Fruit fly (Drosophila melanogaster) whole organism, embryonic: ENCODE results near the gene AP-2mu.

Source experiments
- Aef1 ChIP-seq: fragments of 200-800 bp; sonication (Bioruptor generic); IDR thresholded peaks from 3 replicates; pipeline ENCODE4 v1.3.6; 2022; ENCODE audit warnings: missing biosample characterization, missing genetic modification characterization
- B-H1 ChIP-seq: fragments of 200-800 bp; sonication (Bioruptor generic); IDR thresholded peaks from 3 replicates; pipeline ENCODE4 v1.3.6; 2022; ENCODE audit warnings: missing biosample characterization, missing genetic modification characterization
- CG10147 ChIP-seq: fragments of 200-800 bp; sonication (Bioruptor generic); optimal IDR thresholded peaks from 2 replicates; lab custom pipeline; 2019; ENCODE audit warnings: missing biosample characterization, mild to moderate bottlenecking, missing genetic modification characterization, moderate library complexity
- CG10267 ChIP-seq: fragments of 200-800 bp; sonication (Bioruptor generic); optimal IDR thresholded peaks from 2 replicates; lab custom pipeline; 2018; ENCODE audit warnings: missing biosample characterization, mild to moderate bottlenecking, missing genetic modification characterization, moderate library complexity
- CG10462 ChIP-seq: fragments of 200-800 bp; sonication (Bioruptor generic); optimal IDR thresholded peaks from 2 replicates; lab custom pipeline; 2016; ENCODE audit warnings: missing biosample characterization, missing genetic modification characterization
- CG10654 ChIP-seq: fragments of 200-800 bp; sonication (Bioruptor generic); optimal IDR thresholded peaks from 2 replicates; lab custom pipeline; 2016; ENCODE audit warnings: missing biosample characterization, missing genetic modification characterization
- CG10979 ChIP-seq: fragments of 200-800 bp; sonication (Bioruptor generic); optimal IDR thresholded peaks from 2 replicates; lab custom pipeline; 2018; ENCODE audit warnings: missing biosample characterization, mild to moderate bottlenecking, missing genetic modification characterization, moderate library complexity
- CG12769 ChIP-seq: fragments of 200-800 bp; sonication (Bioruptor generic); optimal IDR thresholded peaks from 2 replicates; lab custom pipeline; 2019; ENCODE audit warnings: missing biosample characterization, mild to moderate bottlenecking, missing genetic modification characterization, moderate library complexity
- CG14050 ChIP-seq: fragments of 200-800 bp; sonication (Bioruptor generic); IDR thresholded peaks from 3 replicates; pipeline ENCODE4 v1.3.6; 2022; ENCODE audit warnings: missing biosample characterization, missing genetic modification characterization
- CG17328 ChIP-seq: fragments of 200-800 bp; sonication (Bioruptor generic); IDR thresholded peaks from 2 replicates; pipeline ENCODE4 v1.3.6; 2022; ENCODE audit warnings: missing biosample characterization, missing genetic modification characterization
- CG17361 ChIP-seq: fragments of 200-800 bp; sonication (Bioruptor generic); IDR thresholded peaks from 3 replicates; pipeline ENCODE4 v1.3.6; 2022; ENCODE audit warnings: missing biosample characterization, missing genetic modification characterization
- CG2889 ChIP-seq: fragments of 200-800 bp; sonication (Bioruptor generic); IDR thresholded peaks from 3 replicates; pipeline ENCODE4 v1.3.6; 2022; ENCODE audit warnings: missing biosample characterization, missing genetic modification characterization
- CG32532 ChIP-seq: fragments of 200-800 bp; sonication (Bioruptor generic); IDR thresholded peaks from 2 replicates; pipeline ENCODE4 v1.3.6; 2022; ENCODE audit warnings: missing biosample characterization, missing genetic modification characterization
- CG6683 ChIP-seq: fragments of 200-800 bp; sonication (Bioruptor generic); optimal IDR thresholded peaks from 2 replicates; lab custom pipeline; 2017; ENCODE audit warnings: missing biosample characterization, mild to moderate bottlenecking, missing genetic modification characterization, missing genetic modification reagents
- CG6813 ChIP-seq: fragments of 200-800 bp; sonication (Bioruptor generic); optimal IDR thresholded peaks from 2 replicates; lab custom pipeline; 2017; ENCODE audit warnings: missing biosample characterization, missing genetic modification characterization, mild to moderate bottlenecking, moderate library complexity, missing genetic modification reagents
- CG7839 ChIP-seq: fragments of 200-800 bp; sonication (Bioruptor generic); optimal IDR thresholded peaks from 3 replicates; lab custom pipeline; 2018; ENCODE audit warnings: missing biosample characterization, mild to moderate bottlenecking, missing genetic modification characterization, moderate library complexity
- CG7928 ChIP-seq: fragments of 200-800 bp; sonication (Bioruptor generic); optimal IDR thresholded peaks from 2 replicates; lab custom pipeline; 2017; ENCODE audit warnings: missing biosample characterization, mild to moderate bottlenecking, missing genetic modification characterization
- CG8281 ChIP-seq: fragments of 200-800 bp; sonication (Bioruptor generic); optimal IDR thresholded peaks from 2 replicates; lab custom pipeline; 2018; ENCODE audit warnings: missing biosample characterization, mild to moderate bottlenecking, missing genetic modification characterization, moderate library complexity
- CG8924 ChIP-seq: fragments of 200-800 bp; optimal IDR thresholded peaks from 3 replicates; lab custom pipeline; 2019; ENCODE audit warnings: missing biosample characterization, mild to moderate bottlenecking, missing genetic modification characterization, moderate library complexity
- CG9215 ChIP-seq: fragments of 200-800 bp; sonication (Bioruptor generic); IDR thresholded peaks from 2 replicates; pipeline ENCODE4 v1.3.6; 2022; ENCODE audit warnings: missing biosample characterization, missing genetic modification characterization
- Dad ChIP-seq: fragments of 200-800 bp; sonication (Bioruptor generic); optimal IDR thresholded peaks from 3 replicates; lab custom pipeline; 2016; ENCODE audit warnings: missing biosample characterization, missing genetic modification characterization
- Deaf1 ChIP-seq: fragments of 200-800 bp; optimal IDR thresholded peaks from 3 replicates; lab custom pipeline; 2019; ENCODE audit warnings: missing biosample characterization, mild to moderate bottlenecking, missing genetic modification characterization, moderate library complexity
- Fer1 ChIP-seq: fragments of 200-800 bp; sonication (Bioruptor generic); optimal IDR thresholded peaks from 2 replicates; lab custom pipeline; 2017; ENCODE audit warnings: missing biosample characterization, mild to moderate bottlenecking, missing genetic modification characterization
- Fer3 ChIP-seq: fragments of 200-800 bp; sonication (Bioruptor generic); optimal IDR thresholded peaks from 2 replicates; lab custom pipeline; 2018; ENCODE audit warnings: missing biosample characterization, mild to moderate bottlenecking, missing genetic modification characterization, moderate library complexity
- H15 ChIP-seq: fragments of 200-800 bp; sonication (Bioruptor generic); IDR thresholded peaks from 3 replicates; pipeline ENCODE4 v1.3.6; 2022; ENCODE audit warnings: missing biosample characterization, missing genetic modification characterization
- H2.0 ChIP-seq: fragments of 200-800 bp; sonication (Bioruptor generic); IDR thresholded peaks from 2 replicates; pipeline ENCODE4 v1.3.6; 2022; ENCODE audit warnings: missing biosample characterization, missing genetic modification characterization
- HLH54F ChIP-seq: fragments of 200-800 bp; sonication (Bioruptor generic); optimal IDR thresholded peaks from 3 replicates; lab custom pipeline; 2016; ENCODE audit warnings: missing biosample characterization, missing genetic modification characterization
- Hr51 ChIP-seq, 2 experiments: fragments of 200-800 bp; sonication (Bioruptor generic); optimal IDR thresholded peaks; 2 replicates in 1 of 2; 3 replicates in 1 of 2; lab custom pipeline; 2016 to 2018; ENCODE audit warnings: missing biosample characterization in 2 of 2, missing genetic modification characterization in 2 of 2, mild to moderate bottlenecking in 1 of 2, moderate library complexity in 1 of 2
- Hsf ChIP-seq: fragments of 200-800 bp; sonication (Bioruptor generic); optimal IDR thresholded peaks from 3 replicates; lab custom pipeline; 2016; ENCODE audit warnings: missing biosample characterization, missing genetic modification characterization
- Jarid2 ChIP-seq: fragments of 200-800 bp; sonication (Bioruptor generic); optimal IDR thresholded peaks from 3 replicates; lab custom pipeline; 2017; ENCODE audit warnings: mild to moderate bottlenecking, missing biosample characterization, missing genetic modification reagents, missing genetic modification characterization
- Nf-YA ChIP-seq: fragments of 200-800 bp; sonication (Bioruptor generic); IDR thresholded peaks from 2 replicates; pipeline ENCODE4 v1.3.6; 2022; ENCODE audit warnings: missing biosample characterization, missing genetic modification characterization
- PHDP ChIP-seq: fragments of 200-800 bp; sonication (Bioruptor generic); optimal IDR thresholded peaks from 3 replicates; lab custom pipeline; 2018; ENCODE audit warnings: missing biosample characterization, mild to moderate bottlenecking, missing genetic modification characterization, moderate library complexity
- Ptx1 ChIP-seq: fragments of 200-800 bp; sonication (Bioruptor generic); IDR thresholded peaks from 2 replicates; pipeline ENCODE4 v1.3.6; 2022; ENCODE audit warnings: missing biosample characterization, missing genetic modification characterization
- Rfx ChIP-seq: fragments of 200-800 bp; sonication (Bioruptor generic); IDR thresholded peaks from 2 replicates; pipeline ENCODE4 v1.3.6; 2022; ENCODE audit warnings: missing biosample characterization, missing genetic modification characterization
- Scr ChIP-seq: fragments of 200-800 bp; sonication (Bioruptor generic); IDR thresholded peaks from 2 replicates; pipeline ENCODE4 v1.3.6; 2022; ENCODE audit warnings: missing biosample characterization, missing genetic modification characterization; ENCODE audit not compliant: partially characterized antibody
- ab ChIP-seq: fragments of 200-800 bp; sonication (Bioruptor generic); optimal IDR thresholded peaks from 2 replicates; lab custom pipeline; 2016; ENCODE audit warnings: missing biosample characterization, missing genetic modification characterization
- bcd ChIP-seq: fragments of 200-800 bp; sonication (Bioruptor generic); optimal IDR thresholded peaks from 2 replicates; lab custom pipeline; 2017; ENCODE audit warnings: missing biosample characterization, mild to moderate bottlenecking, missing genetic modification characterization
- cg ChIP-seq: fragments of 200-800 bp; sonication (Bioruptor generic); optimal IDR thresholded peaks from 3 replicates; lab custom pipeline; 2019; ENCODE audit warnings: missing biosample characterization, mild to moderate bottlenecking, missing genetic modification characterization, moderate library complexity
- chif ChIP-seq, 2 experiments: fragments of 200-800 bp; sonication (Bioruptor generic); optimal IDR thresholded peaks; 3 replicates each; lab custom pipeline; 2016; ENCODE audit warnings: missing biosample characterization in 2 of 2, missing genetic modification characterization in 2 of 2
- crol ChIP-seq: fragments of 200-800 bp; sonication (Bioruptor generic); IDR thresholded peaks from 2 replicates; pipeline ENCODE4 v1.3.6; 2022; ENCODE audit warnings: missing biosample characterization, missing genetic modification characterization
- dimm ChIP-seq: fragments of 200-800 bp; sonication (Bioruptor generic); IDR thresholded peaks from 2 replicates; pipeline ENCODE4 v1.3.6; 2022; ENCODE audit warnings: missing biosample characterization, missing genetic modification characterization
- ind ChIP-seq: fragments of 200-800 bp; sonication (Bioruptor generic); optimal IDR thresholded peaks from 3 replicates; lab custom pipeline; 2016; ENCODE audit warnings: missing biosample characterization, missing genetic modification characterization
- nmo ChIP-seq: fragments of 200-800 bp; sonication (Bioruptor generic); optimal IDR thresholded peaks from 2 replicates; lab custom pipeline; 2018; ENCODE audit warnings: missing biosample characterization, mild to moderate bottlenecking, missing genetic modification characterization, moderate library complexity
- pan ChIP-seq, 4 experiments: fragments of >200 bp in 3 of 4; fragments of 200-800 bp in 1 of 4; sonication (Bioruptor generic) in 1 of 4; optimal IDR thresholded peaks in 3 of 4; IDR thresholded peaks in 1 of 4; 2 replicates each; pipeline versions ENCODE4 v1.3.6 to Lab custom; 2017 to 2022; ENCODE audit warnings: missing biosample characterization in 2 of 4, missing genetic modification characterization in 2 of 4, mixed read lengths in 1 of 4
- phol ChIP-seq: fragments of 200-800 bp; sonication (Bioruptor generic); optimal IDR thresholded peaks from 3 replicates; lab custom pipeline; 2018; ENCODE audit warnings: missing biosample characterization, mild to moderate bottlenecking, missing genetic modification characterization, moderate library complexity
- tin ChIP-seq: fragments of 200-800 bp; sonication (Bioruptor generic); optimal IDR thresholded peaks from 3 replicates; lab custom pipeline; 2016; ENCODE audit warnings: missing biosample characterization, missing genetic modification characterization
- ttk ChIP-seq: fragments of 200-800 bp; sonication (Bioruptor generic); IDR thresholded peaks from 2 replicates; pipeline ENCODE4 v2.1.2; 2022; ENCODE audit warnings: missing biosample characterization, missing genetic modification characterization
- zfh1 ChIP-seq: fragments of 200-800 bp; sonication (Bioruptor generic); IDR thresholded peaks from 3 replicates; pipeline ENCODE4 v1.3.6; 2022; ENCODE audit warnings: missing biosample characterization, missing genetic modification characterization

AP-2mu gene

dm6 chr3R:22494523-22495309 lies 32.5 kb downstream of the AP-2mu start (continued):
- TF ChIP-seq Jarid2 (GFP tag; lab: Kevin White, UChicago) (peak; percentile 35), ind (peak; percentile 59), Dad (GFP tag; lab: Kevin White, UChicago) (no peak), Deaf1 (tag; lab: Kevin White, UChicago) (peak; percentile 66), H2.0 (GFP tag; lab: Robert Waterston, UW) (no peak), zfh1 (0 out of 3 replicates have a peak, but pooled peaks have one; percentile 37), CG10147 (peak; percentile 18), Hr51 (GFP tag; optimal IDR thresholded peaks at IDR 0.05; lab: Kevin White, UChicago) (peak in 1 of 2 experiments; percentile 21), CG12769 (tag; lab: Kevin White, UChicago) (peak; percentile 28), CG9215 (GFP tag; lab: Robert Waterston, UW) (peak; percentile 7; the same call in 1 of the 2 replicates), Scr (no peak), CG8281 (tag; lab: Kevin White, UChicago) (peak; percentile 40), dimm (GFP tag; lab: Robert Waterston, UW) (no peak), B-H1 (GFP tag; lab: Robert Waterston, UW) (no peak), ttk (GFP tag; lab: Robert Waterston, UW) (0 out of 2 replicates have a peak, but pooled peaks have one; percentile 15), Fer3 (tag; lab: Kevin White, UChicago) (peak; percentile 44), CG6813 (GFP tag; lab: Kevin White, UChicago) (no peak), CG6683 (GFP tag; lab: Kevin White, UChicago) (peak; percentile 0), pan (optimal IDR thresholded peaks at IDR 0.05; lab: Kevin White, UChicago) (no peak), pan (GFP tag; optimal IDR thresholded peaks at IDR 0.05 in 1 of 2, IDR thresholded peaks at IDR 0.05 in 1 of 2) (no peak), ab (GFP tag; lab: Kevin White, UChicago) (no peak), bcd (GFP tag; lab: Kevin White, UChicago) (peak; percentile 39), nmo (GFP tag; lab: Kevin White, UChicago) (peak; percentile 50), PHDP (tag; lab: Kevin White, UChicago) (no peak), Ptx1 (GFP tag; lab: Robert Waterston, UW) (0 out of 2 replicates have a peak, but pooled peaks have one; percentile 29), CG7928 (GFP tag; lab: Kevin White, UChicago) (peak; percentile 13), CG10654 (GFP tag; lab: Kevin White, UChicago) (peak; percentile 36), Rfx (GFP tag; lab: Robert Waterston, UW) (peak; percentile 51; the same call in 1 of the 2 replicates), CG2889 (GFP tag; lab: Robert Waterston, UW) (no peak), CG14050 (GFP tag; lab: Robert Waterston, UW) (0 out of 3 replicates have a peak, but pooled peaks have one; percentile 35), CG10267 (tag; lab: Kevin White, UChicago) (peak; percentile 39), CG32532 (GFP tag; lab: Robert Waterston, UW) (peak; percentile 11; the same call in 1 of the 2 replicates), phol (peak; percentile 65), CG17361 (no peak), chif (GFP tag; optimal IDR thresholded peaks at IDR 0.05; lab: Kevin White, UChicago) (no peak), CG10462 (no peak), Hsf (GFP tag; lab: Kevin White, UChicago) (peak; percentile 23), H15 (GFP tag; lab: Robert Waterston, UW) (no peak), Nf-YA (GFP tag; lab: Robert Waterston, UW) (0 out of 2 replicates have a peak, but pooled peaks have one; percentile 13), CG10979 (peak; percentile 62), CG8924 (peak; percentile 55), crol (GFP tag; lab: Robert Waterston, UW) (no peak), tin (GFP tag; lab: Kevin White, UChicago) (peak; percentile 36), cg (GFP tag; lab: Kevin White, UChicago) (peak; percentile 35), Fer1 (GFP tag; lab: Kevin White, UChicago) (peak; percentile 33), Aef1 (GFP tag; lab: Robert Waterston, UW) (peak; percentile 27; the same call in 1 of the 3 replicates), CG17328 (GFP tag; lab: Robert Waterston, UW) (no peak), HLH54F (GFP tag; lab: Kevin White, UChicago) (peak; percentile 19), CG7839 (tag; lab: Kevin White, UChicago) (peak; percentile 58)
